Fruit fly (Drosophila melanogaster): ENCODE measurements around the gene CG43707.

DNA sequence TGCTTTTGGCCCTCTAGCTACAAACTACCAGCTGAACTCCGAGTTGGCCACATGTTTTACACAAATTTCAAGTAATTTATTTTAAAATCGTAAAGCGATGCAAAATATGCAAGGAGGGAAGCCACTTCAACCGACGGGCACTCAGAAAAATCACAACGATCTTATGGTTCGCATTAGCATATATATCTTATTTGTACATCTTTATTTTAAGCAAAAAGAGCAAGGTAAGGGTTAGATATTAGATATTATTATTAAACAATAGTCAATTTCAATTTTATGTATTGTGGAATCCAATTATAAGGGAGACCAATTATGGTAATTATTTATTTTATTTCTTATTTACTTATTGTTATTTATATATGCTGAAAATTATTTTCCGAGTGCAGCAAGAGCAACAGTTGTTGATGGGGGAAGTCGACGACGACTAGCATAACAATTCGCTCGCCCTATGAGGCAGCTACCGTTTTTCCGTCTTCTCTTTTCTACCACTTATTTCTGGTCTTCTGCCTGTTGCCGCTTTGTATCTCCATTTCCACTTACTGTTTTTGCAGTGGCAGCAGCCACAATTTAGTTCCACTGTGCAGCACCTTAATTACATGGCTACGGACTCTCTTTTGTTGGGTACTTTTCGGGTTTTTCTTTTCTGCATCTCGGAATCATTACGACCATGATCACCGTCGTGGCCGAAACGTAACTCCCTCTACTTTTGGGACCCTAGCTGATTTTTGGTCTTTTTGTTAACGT, 12.8 kb downstream of the CG43707 start:
- TF ChIP-seq CG34367 (tag; optimal IDR thresholded peaks at IDR 0.05) (peak; percentile 56), CG13204 (GFP tag; optimal IDR thresholded peaks at IDR 0.05) (no peak), gl (tag; optimal IDR thresholded peaks at IDR 0.05) (peak; percentile 54), EcR (GFP tag; optimal IDR thresholded peaks at IDR 0.05) (peak; percentile 73), CG12605 (GFP tag; IDR thresholded peaks at IDR 0.05) (peak; percentile 14; the same call in 1 of the 2 replicates), CG8301 (tag; optimal IDR thresholded peaks at IDR 0.05) (peak; percentile 70), CG32121 (GFP tag; IDR thresholded peaks at IDR 0.05) (peak; percentile 58)

Data from whole organism, pupa.